Fruit fly (Drosophila melanogaster): Measurements from ENCODE around the gene CG6083.
"Not testable (repeated sequence)": the region's sequence is repeated elsewhere in the genome, so short reads cannot be mapped to it uniquely, and the experiment has no call there.

The CG6083 gene

DNA sequence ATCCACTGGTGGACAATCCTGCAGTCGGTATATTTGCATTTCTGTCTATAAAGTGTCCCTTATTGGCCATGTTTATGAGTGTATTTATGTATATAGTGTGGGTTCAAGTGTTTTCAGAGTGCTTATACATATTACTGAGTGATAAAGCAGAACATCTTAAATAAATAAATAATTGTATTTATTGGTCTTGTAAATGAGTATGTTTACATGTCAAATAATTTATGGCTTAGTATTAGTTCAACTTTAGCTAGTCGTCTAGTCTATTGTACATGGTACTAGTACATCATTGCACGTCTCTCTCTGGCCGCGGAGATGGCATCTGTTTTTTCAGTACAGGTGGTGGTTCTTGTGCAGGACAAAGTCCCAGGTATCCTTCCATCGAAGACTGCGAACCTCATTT is 42.0 kb downstream of the CG6083 start, which contains the start of gene CG32086:
Gene CG32086, minus strand, starts transcription at position 101 of the 400 bp plus-strand sequence.
- no peak for TF ChIP-seq CG8478 (optimal IDR thresholded peaks at IDR 0.05)
- no peak for TF ChIP-seq CTCF (optimal IDR thresholded peaks at IDR 0.05)

DNA sequence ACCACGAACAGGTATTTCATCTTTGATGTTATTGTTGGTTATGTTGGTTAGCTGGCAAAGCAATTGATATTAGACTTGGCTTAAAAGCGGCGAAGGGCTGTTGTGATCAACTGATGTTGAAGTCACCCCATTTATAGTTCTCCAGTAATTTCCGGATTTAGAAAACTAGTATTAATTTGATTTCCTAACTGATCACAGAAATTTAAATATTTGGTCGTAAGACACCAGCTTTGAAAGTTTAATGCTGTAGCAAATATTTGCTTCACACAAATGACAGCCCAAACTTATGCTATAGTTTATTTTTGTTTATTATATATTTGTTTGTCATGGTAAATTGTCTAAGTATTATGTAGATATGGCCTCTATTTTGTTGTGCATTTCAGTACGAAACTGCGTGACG is 43.8 kb downstream of the CG6083 start, which contains the start of gene CG33269:
Gene CG33269, minus strand, starts transcription at position 101 of the 400 bp plus-strand sequence.
- TF ChIP-seq CTCF (optimal IDR thresholded peaks at IDR 0.05): no peak
- TF ChIP-seq CG8478 (optimal IDR thresholded peaks at IDR 0.05): no peak

- TF ChIP-seq CG8478 (optimal IDR thresholded peaks at IDR 0.05): no peak
- TF ChIP-seq CTCF (optimal IDR thresholded peaks at IDR 0.05): no peak
Measured at dm6 chr3L:11580919-11581318, 45.0 kb downstream of the CG6083 start, which contains the start of gene CG43391. Gene CG43391 (minus strand): TSS chr3L:11581019.

- TF ChIP-seq CG8478 (optimal IDR thresholded peaks at IDR 0.05) (no peak), CTCF (optimal IDR thresholded peaks at IDR 0.05) (no peak)
Measured at dm6 chr3L:11579919-11580318, 46.0 kb downstream of the CG6083 start, which contains the start of gene CG43390. Gene CG43390 (minus strand): TSS chr3L:11579950.

- no peak for TF ChIP-seq CTCF (optimal IDR thresholded peaks at IDR 0.05)
- no peak for TF ChIP-seq CG8478 (optimal IDR thresholded peaks at IDR 0.05)
Measured at dm6 chr3L:11578847-11579246, 47.1 kb downstream of the CG6083 start.

DNA sequence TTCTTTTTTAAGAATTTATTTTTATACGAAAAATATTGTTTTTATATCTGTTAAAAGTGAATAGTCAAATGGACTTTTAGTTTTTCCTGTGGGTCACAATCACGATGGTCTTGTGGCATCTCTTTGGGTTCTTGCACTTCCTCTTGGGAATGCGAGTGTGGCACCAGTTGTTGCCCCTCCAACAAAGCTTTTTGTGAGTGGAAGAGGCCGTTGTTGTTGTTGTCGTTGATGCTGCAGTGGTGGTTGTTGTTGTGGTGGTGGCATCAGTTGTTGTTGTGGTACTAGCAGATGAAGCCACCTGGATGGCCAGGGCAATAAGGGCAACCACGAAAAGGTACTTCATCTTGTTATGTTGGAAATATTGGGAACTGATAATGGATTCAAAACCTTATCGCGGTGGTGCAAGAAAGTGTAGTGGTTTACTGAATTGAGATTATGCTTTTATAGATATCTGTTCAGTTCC is 47.7 kb downstream of the CG6083 start, which contains the start of gene CG33270:
Gene CG33270, minus strand, starts transcription at position 413 of the 463 bp plus-strand sequence.
- TF ChIP-seq CG8478 (optimal IDR thresholded peaks at IDR 0.05) (no peak), CTCF (optimal IDR thresholded peaks at IDR 0.05) (no peak)

dm6 chr3L:11577395-11577794 is 48.5 kb downstream of the CG6083 start, which contains the start of gene CG33271:
Gene CG33271 (minus strand): TSS chr3L:11577495.
- TF ChIP-seq CTCF (optimal IDR thresholded peaks at IDR 0.05) (no peak), CG8478 (optimal IDR thresholded peaks at IDR 0.05) (no peak)

dm6 chr3L:11576944-11577343 is 49.0 kb downstream of the CG6083 start, which contains the start of gene CG33489:
Gene CG33489 (minus strand): TSS chr3L:11577044.
- TF ChIP-seq CTCF, CG8478 (optimal IDR thresholded peaks at IDR 0.05): not testable (repeated sequence)

dm6 chr3L:11574563-11574962 is 51.4 kb downstream of the CG6083 start, which contains the start of gene CG33490:
Gene CG33490 (minus strand): TSS chr3L:11574663.
- TF ChIP-seq CG8478 (optimal IDR thresholded peaks at IDR 0.05): no peak
- TF ChIP-seq CTCF (optimal IDR thresholded peaks at IDR 0.05): no peak
